Worm (Caenorhabditis elegans): ENCODE data around the gene nspg-3.

The nspg-3 gene

DNA sequence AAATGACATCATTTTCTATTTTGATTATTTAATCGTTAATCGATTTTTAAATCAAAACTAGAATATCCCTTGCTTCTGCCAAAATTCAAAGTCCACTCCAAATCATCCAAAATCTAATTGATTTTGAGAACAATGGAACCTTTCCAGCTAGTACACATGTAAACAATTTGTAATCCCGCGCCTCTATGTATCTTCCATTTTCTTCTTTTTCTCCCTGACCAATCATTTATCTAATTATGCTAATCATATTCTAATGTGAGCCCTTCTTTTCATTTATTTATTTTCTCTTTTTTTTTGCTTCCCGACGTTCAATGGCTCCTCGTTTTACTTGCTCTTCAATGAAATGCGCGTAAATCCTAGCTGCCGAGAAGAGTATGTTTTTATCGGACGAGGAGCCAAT is 46.6 kb downstream of the nspg-3 start:
- TF ChIP-seq tbx-11 (GFP tag; IDR thresholded peaks at IDR 0.05) (no peak), B0310.2 (tag; optimal IDR thresholded peaks at IDR 0.05) (no peak), hnd-1 (tag; optimal IDR thresholded peaks at IDR 0.05) (no peak), scrt-1 (GFP tag; IDR thresholded peaks at IDR 0.05) (no peak), F13C5.2 (tag; optimal IDR thresholded peaks at IDR 0.05) (no peak), pes-1 (GFP tag; IDR thresholded peaks at IDR 0.05) (no peak), ets-7 (tag; optimal IDR thresholded peaks at IDR 0.05) (no peak), hmg-4 (GFP tag; optimal IDR thresholded peaks at IDR 0.05) (no peak), tra-4 (tag; optimal IDR thresholded peaks at IDR 0.05) (no peak), ceh-13 (GFP tag; optimal IDR thresholded peaks at IDR 0.05) (no peak), ama-1 (optimal IDR thresholded peaks at IDR 0.05) (no peak), ceh-36 (tag; optimal IDR thresholded peaks at IDR 0.05) (no peak)

ce11 chrII:6139484-6139883 is 47.9 kb downstream of the nspg-3 start:
- no peak for TF ChIP-seq aly-1 (tag; optimal IDR thresholded peaks at IDR 0.05)
- TF ChIP-seq pes-1 (GFP tag; IDR thresholded peaks at IDR 0.05) = no peak
- no peak for TF ChIP-seq ama-1 (optimal IDR thresholded peaks at IDR 0.05)
- TF ChIP-seq scrt-1 (GFP tag; IDR thresholded peaks at IDR 0.05) = no peak
- no peak for TF ChIP-seq F13C5.2 (tag; optimal IDR thresholded peaks at IDR 0.05)
- TF ChIP-seq ceh-36 (tag; optimal IDR thresholded peaks at IDR 0.05) = no peak

Data from whole organism, early embryonic.